Worm (Caenorhabditis elegans) whole organism, young adult: Measurements from ENCODE around the gene srw-13.
"Not testable (repeated sequence)": the region's sequence is repeated elsewhere in the genome, so short reads cannot be mapped to it uniquely, and the experiment has no call there.

Experiments used
- B0035.1 ChIP-seq: sonication (generic microtip); optimal IDR thresholded peaks from 2 replicates; lab custom pipeline; 2016; ENCODE audit warnings: missing genetic modification characterization, mild to moderate bottlenecking, missing compliant biosample characterization, missing genotype, missing genetic modification reagents
- C06A6.2 ChIP-seq: fragments of 200-800 bp; sonication (Bioruptor generic); conservative IDR thresholded peaks from 2 replicates; pipeline ENCODE4 v1.3.6; 2022; ENCODE audit warnings: missing genetic modification characterization, missing compliant biosample characterization
- C17E4.6 ChIP-seq: fragments of 200-800 bp; sonication (Bioruptor generic); IDR thresholded peaks from 2 replicates; pipeline ENCODE4 v1.3.6; 2022; ENCODE audit warnings: missing genetic modification reagents, missing genetic modification characterization, missing compliant biosample characterization
- F57C9.4 ChIP-seq: sonication (generic microtip); optimal IDR thresholded peaks from 2 replicates; lab custom pipeline; 2017; ENCODE audit warnings: mild to moderate bottlenecking, missing genetic modification characterization, missing compliant biosample characterization
- T26A5.8 ChIP-seq: sonication (generic microtip); optimal IDR thresholded peaks from 2 replicates; lab custom pipeline; 2016; ENCODE audit warnings: missing genetic modification characterization, missing compliant biosample characterization
- Y53G8AR.9 ChIP-seq: fragments of 200-800 bp; sonication (Bioruptor generic); conservative IDR thresholded peaks from 2 replicates; pipeline ENCODE4 v1.3.6; 2022; ENCODE audit warnings: missing genetic modification reagents, missing genetic modification characterization, missing compliant biosample characterization
- Y79H2A.3 ChIP-seq: fragments of 200-800 bp; sonication (Bioruptor generic); conservative IDR thresholded peaks from 2 replicates; pipeline ENCODE4 v1.3.6; 2022; ENCODE audit warnings: missing genetic modification reagents, missing genetic modification characterization, missing compliant biosample characterization
- ZK185.1 ChIP-seq: sonication (generic microtip); optimal IDR thresholded peaks from 2 replicates; lab custom pipeline; 2016; ENCODE audit warnings: mild to moderate bottlenecking, missing genetic modification characterization, missing compliant biosample characterization; ENCODE audit not compliant: poor library complexity, severe bottlenecking
- attf-6 ChIP-seq: fragments of 200-800 bp; sonication (Bioruptor generic); IDR thresholded peaks from 2 replicates; pipeline ENCODE4 v1.3.6; 2022; ENCODE audit warnings: missing genetic modification reagents, missing genetic modification characterization, missing compliant biosample characterization
- cebp-1 ChIP-seq, 2 experiments: fragments of 200-800 bp in 1 of 2; sonication (Bioruptor generic) in 1 of 2; sonication (generic microtip) in 1 of 2; IDR thresholded peaks in 1 of 2; optimal IDR thresholded peaks in 1 of 2; 2 replicates each; pipeline versions ENCODE4 v1.3.6 to Lab custom; 2017 to 2022; ENCODE audit warnings: missing compliant biosample characterization in 2 of 2, missing genetic modification characterization in 2 of 2, mild to moderate bottlenecking in 1 of 2, missing genetic modification reagents in 1 of 2, moderate library complexity in 1 of 2
- cebp-2 ChIP-seq: fragments of 200-800 bp; sonication (Bioruptor generic); IDR thresholded peaks from 2 replicates; pipeline ENCODE4 v1.3.6; 2022; ENCODE audit warnings: missing genetic modification characterization, missing compliant biosample characterization
- ceh-40 ChIP-seq: fragments of 200-800 bp; sonication (Bioruptor generic); IDR thresholded peaks from 2 replicates; pipeline ENCODE4 v1.3.6; 2022; ENCODE audit warnings: missing genetic modification characterization, missing compliant biosample characterization
- ceh-79 ChIP-seq: sonication (generic microtip); optimal IDR thresholded peaks from 2 replicates; lab custom pipeline; 2017; ENCODE audit warnings: mild to moderate bottlenecking, missing genetic modification characterization, missing compliant biosample characterization
- dox-1 ChIP-seq: fragments of 200-800 bp; sonication (Bioruptor generic); IDR thresholded peaks from 2 replicates; pipeline ENCODE4 v1.3.6; 2022; ENCODE audit warnings: missing genetic modification reagents, missing genetic modification characterization, missing compliant biosample characterization
- dpl-1 ChIP-seq: fragments of 150-350 bp; optimal IDR thresholded peaks from 2 replicates; lab custom pipeline; 2014; ENCODE audit warnings: missing biosample characterization, missing genetic modification reagents, missing genetic modification characterization
- egrh-3 ChIP-seq: fragments of 200-800 bp; sonication (Bioruptor generic); IDR thresholded peaks from 2 replicates; pipeline ENCODE4 v1.3.6; 2022; ENCODE audit warnings: missing genetic modification reagents, missing genetic modification characterization, missing compliant biosample characterization
- ekl-4 ChIP-seq: fragments of 200-800 bp; sonication (Bioruptor generic); IDR thresholded peaks from 2 replicates; pipeline ENCODE4 v1.3.6; 2022; ENCODE audit warnings: missing genetic modification reagents, missing genetic modification characterization, missing compliant biosample characterization
- fkh-3 ChIP-seq: sonication (generic microtip); optimal IDR thresholded peaks from 2 replicates; lab custom pipeline; 2016; ENCODE audit warnings: mild to moderate bottlenecking, missing genetic modification characterization, missing compliant biosample characterization
- hmg-1.2 ChIP-seq: fragments of 200-800 bp; sonication (Bioruptor generic); IDR thresholded peaks from 2 replicates; pipeline ENCODE4 v1.3.6; 2022; ENCODE audit warnings: missing genetic modification reagents, missing genetic modification characterization, missing compliant biosample characterization
- lin-26 ChIP-seq: fragments of 200-800 bp; sonication (Bioruptor generic); IDR thresholded peaks from 2 replicates; pipeline ENCODE4 v1.3.6; 2022; ENCODE audit warnings: missing genetic modification reagents, missing genetic modification characterization, missing compliant biosample characterization
- lin-35 ChIP-seq, 3 experiments: fragments of 150-350 bp in 2 of 3; sonication (generic microtip) in 1 of 3; optimal IDR thresholded peaks; 2 replicates each; lab custom pipeline; 2014 to 2018; ENCODE audit warnings: missing biosample characterization in 3 of 3, missing genetic modification characterization in 3 of 3, missing genetic modification reagents in 3 of 3
- madf-6 ChIP-seq: fragments of 200-800 bp; sonication (Bioruptor generic); IDR thresholded peaks from 2 replicates; pipeline ENCODE4 v1.3.6; 2022; ENCODE audit warnings: missing genetic modification reagents, missing genetic modification characterization, missing compliant biosample characterization
- mes-4 ChIP-seq: sonication (generic microtip); optimal IDR thresholded peaks from 2 replicates; lab custom pipeline; 2016; ENCODE audit warnings: missing genotype, missing genetic modification characterization, missing compliant biosample characterization
- mxl-1 ChIP-seq: sonication (generic microtip); optimal IDR thresholded peaks from 2 replicates; lab custom pipeline; 2016; ENCODE audit warnings: missing genetic modification characterization, missing compliant biosample characterization
- nfya-1 ChIP-seq: sonication (generic microtip); optimal IDR thresholded peaks from 2 replicates; lab custom pipeline; 2017; ENCODE audit warnings: antibody characterized with exemption, missing compliant biosample characterization, missing genetic modification characterization, borderline replicate concordance; ENCODE audit not compliant: insufficient read depth
- nhr-27 ChIP-seq: fragments of 200-800 bp; sonication (Bioruptor generic); optimal IDR thresholded peaks from 2 replicates; lab custom pipeline; 2018; ENCODE audit warnings: mild to moderate bottlenecking, missing genetic modification characterization, moderate library complexity, missing compliant biosample characterization
- pbrm-1 ChIP-seq: fragments of 200-800 bp; sonication (Bioruptor generic); IDR thresholded peaks from 2 replicates; pipeline ENCODE4 v1.3.6; 2022; ENCODE audit warnings: missing genetic modification reagents, missing genetic modification characterization, missing compliant biosample characterization
- rec-8 ChIP-seq, 2 experiments: sonication (generic microtip); optimal IDR thresholded peaks; 2 replicates each; lab custom pipeline; 2016; ENCODE audit warnings: mild to moderate bottlenecking in 2 of 2, missing genetic modification characterization in 2 of 2, missing genetic modification reagents in 2 of 2, missing genotype in 2 of 2, missing biosample characterization in 1 of 2, missing compliant biosample characterization in 1 of 2, moderate library complexity in 1 of 2
- rpc-1 ChIP-seq, 2 experiments: fragments of 150-350 bp in 1 of 2; sonication (generic microtip) in 1 of 2; optimal IDR thresholded peaks; 2 replicates each; lab custom pipeline; 2014 to 2018; ENCODE audit warnings: missing biosample characterization in 1 of 2, missing genetic modification characterization in 1 of 2, missing genetic modification reagents in 1 of 2, missing genotype in 1 of 2
- xnd-1 ChIP-seq: sonication (generic microtip); optimal IDR thresholded peaks from 2 replicates; lab custom pipeline; 2016; ENCODE audit warnings: missing genotype, missing genetic modification reagents, missing genetic modification characterization, missing compliant biosample characterization
- zfh-2 ChIP-seq: fragments of 200-800 bp; sonication (Bioruptor generic); conservative IDR thresholded peaks from 2 replicates; pipeline ENCODE4 v1.3.6; 2022; ENCODE audit warnings: missing genetic modification reagents, missing genetic modification characterization, missing compliant biosample characterization
- ztf-25 ChIP-seq: fragments of 200-800 bp; sonication (Bioruptor generic); IDR thresholded peaks from 2 replicates; pipeline ENCODE4 v1.3.6; 2022; ENCODE audit warnings: missing genetic modification reagents, missing genetic modification characterization, missing compliant biosample characterization
- ztf-3 ChIP-seq: fragments of 200-800 bp; sonication (Bioruptor generic); optimal IDR thresholded peaks from 2 replicates; lab custom pipeline; 2018; ENCODE audit warnings: mild to moderate bottlenecking, missing genetic modification characterization, missing compliant biosample characterization

srw-13 gene

ce11 chrV:15240215-15240614 lies 7.9 kb downstream of the srw-13 start, which contains the start of gene srw-11:
Gene srw-11, minus strand, starts transcription at chrV:15240315.
- no peak for TF ChIP-seq dox-1 (GFP tag; lab: Robert Waterston, UW)
- TF ChIP-seq ekl-4 (GFP tag; lab: Robert Waterston, UW), result no peak
- no peak for TF ChIP-seq madf-6
- no peak for TF ChIP-seq fkh-3 (tag; lab: Kevin White, UChicago)
- no peak for TF ChIP-seq Y79H2A.3 (GFP tag; lab: Robert Waterston, UW)
- no peak for TF ChIP-seq cebp-2 (GFP tag; lab: Robert Waterston, UW)
- no peak for TF ChIP-seq lin-26
- TF ChIP-seq mxl-1 (tag; lab: Kevin White, UChicago), result no peak
- no peak for TF ChIP-seq nhr-27 (tag; lab: Kevin White, UChicago)
- no peak for TF ChIP-seq mes-4 (tag; lab: Kevin White, UChicago)
- TF ChIP-seq hmg-1.2 (GFP tag; lab: Robert Waterston, UW), result no peak
- TF ChIP-seq egrh-3 (GFP tag; lab: Robert Waterston, UW), result no peak

ce11 chrV:15241259-15241658 lies 9.0 kb downstream of the srw-13 start, which contains the start of gene chil-12:
Gene chil-12, plus strand, starts transcription at chrV:15241559.
- TF ChIP-seq ceh-40 (GFP tag; lab: Robert Waterston, UW), result no peak
- TF ChIP-seq, all 124 proteins: peak for 0

DNA sequence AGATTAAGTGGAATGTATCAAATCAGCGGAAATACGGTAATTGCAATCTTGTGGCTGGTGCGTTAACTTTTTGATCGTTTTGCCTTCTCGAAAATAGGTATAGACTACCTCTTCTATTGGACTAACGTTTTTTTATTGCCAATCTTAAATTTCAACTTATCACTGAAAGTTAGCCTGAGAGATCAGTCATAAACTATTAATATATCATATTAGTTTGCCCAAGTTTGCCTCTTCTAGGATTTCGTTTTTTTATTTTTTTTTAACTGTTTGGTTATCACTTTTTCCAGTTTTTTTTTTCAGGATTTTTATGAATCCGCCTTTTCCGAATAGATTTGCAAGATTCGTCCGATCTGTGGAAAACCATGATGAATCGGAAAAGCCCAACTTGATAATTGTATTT lies 12.2 kb downstream of the srw-13 start, which contains the start of gene kin-30:
Gene kin-30, plus strand, starts transcription at position 301 of the 400 bp plus-strand sequence.
- TF ChIP-seq Y53G8AR.9 (GFP tag; lab: Robert Waterston, UW) (no peak), zfh-2 (no peak), ZK185.1 (no peak), xnd-1 (tag; lab: Kevin White, UChicago) (no peak), dpl-1 (GFP tag; lab: Kevin White, UChicago) (no peak), ztf-25 (GFP tag; lab: Robert Waterston, UW) (no peak), ztf-3 (GFP tag; lab: Kevin White, UChicago) (no peak), lin-35 (GFP tag; optimal IDR thresholded peaks at IDR 0.05; lab: Kevin White, UChicago) (no peak), rpc-1 (optimal IDR thresholded peaks at IDR 0.05; lab: Kevin White, UChicago) (no peak), rpc-1 (tag; optimal IDR thresholded peaks at IDR 0.05; lab: Kevin White, UChicago) (no peak), B0035.1 (tag; lab: Kevin White, UChicago) (no peak), C17E4.6 (GFP tag; lab: Robert Waterston, UW) (no peak), C06A6.2 (no peak), attf-6 (GFP tag; lab: Robert Waterston, UW) (no peak), cebp-1 (GFP tag; IDR thresholded peaks at IDR 0.05; lab: Robert Waterston, UW) (no peak), cebp-1 (tag; optimal IDR thresholded peaks at IDR 0.05; lab: Kevin White, UChicago) (no peak), ceh-79 (tag; lab: Kevin White, UChicago) (no peak), F57C9.4 (tag; lab: Kevin White, UChicago) (no peak), pbrm-1 (GFP tag; lab: Robert Waterston, UW) (no peak)

ce11 chrV:15250304-15250703 lies 18.0 kb downstream of the srw-13 start, which contains the start of gene srd-28:
Gene srd-28, plus strand, starts transcription at chrV:15250604.
- not testable (repeated sequence) for TF ChIP-seq rec-8 (tag; optimal IDR thresholded peaks at IDR 0.05; lab: Kevin White, UChicago); nfya-1; T26A5.8 (tag; lab: Kevin White, UChicago)
